Worm (Caenorhabditis elegans) whole organism, young adult: ENCODE results near the gene ZK177.12.

Experiments
- B0336.3 ChIP-seq: fragments of 200-800 bp; sonication (Bioruptor generic); IDR thresholded peaks from 2 replicates; pipeline ENCODE4 v1.3.6; 2022; ENCODE audit warnings: missing genetic modification characterization, missing compliant biosample characterization
- F57A8.1 ChIP-seq: fragments of 200-800 bp; sonication (Bioruptor generic); optimal IDR thresholded peaks from 2 replicates; lab custom pipeline; 2018; ENCODE audit warnings: mild to moderate bottlenecking, missing genetic modification characterization, moderate library complexity, missing compliant biosample characterization
- madf-10 ChIP-seq: sonication (generic microtip); optimal IDR thresholded peaks from 2 replicates; lab custom pipeline; 2016; ENCODE audit warnings: mild to moderate bottlenecking, missing genetic modification characterization, missing compliant biosample characterization
- mes-4 ChIP-seq: sonication (generic microtip); optimal IDR thresholded peaks from 2 replicates; lab custom pipeline; 2016; ENCODE audit warnings: missing genotype, missing genetic modification characterization, missing compliant biosample characterization

- TF ChIP-seq madf-10 (tag; lab: Kevin White, UChicago) = no peak
- TF ChIP-seq B0336.3 = no peak
- no peak for TF ChIP-seq mes-4
- no peak for TF ChIP-seq F57A8.1 (GFP tag; lab: Kevin White, UChicago)
These were observed 23.3 kb downstream of the ZK177.12 start, which contains the start of gene ins-13 for ce11 chrII:5544764-5545163.
